Fruit fly (Drosophila melanogaster) S2 (cell line): ENCODE results near the gene CG32847.

ENCODE experiments used
- CG8478 ChIP-seq: fragments of >200 bp; optimal IDR thresholded peaks from 2 replicates; lab custom pipeline; 2018
- CTCF ChIP-seq, 2 experiments: fragments of >200 bp; optimal IDR thresholded peaks; 2 replicates each; lab custom pipeline; 2018

DNA sequence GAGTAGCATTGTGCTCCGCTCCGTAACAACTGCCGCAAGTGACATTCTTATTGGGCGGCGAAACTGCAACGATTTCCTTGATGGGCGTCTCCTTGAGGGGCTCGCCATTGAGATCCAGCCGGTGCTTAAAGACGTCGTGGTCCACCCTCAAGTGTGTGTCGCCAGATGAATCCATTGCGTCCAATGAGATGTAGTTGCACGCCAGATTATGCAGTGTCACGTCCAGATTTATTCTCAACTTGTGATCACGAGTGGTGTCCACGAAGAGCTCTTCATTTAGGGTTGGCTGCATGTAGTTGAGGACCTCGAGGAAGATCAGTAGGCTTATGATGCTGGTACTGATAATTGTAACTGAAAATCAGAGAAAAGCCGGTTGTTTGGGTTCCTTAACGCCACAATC, 41.6 kb downstream of the CG32847 start:
- no peak for TF ChIP-seq CTCF (optimal IDR thresholded peaks at IDR 0.05; lab: Kevin White, UChicago)
- no peak for TF ChIP-seq CG8478 (lab: Kevin White, UChicago)
